Fruit fly (Drosophila melanogaster): ENCODE results near the gene RagA-B.

Gene RagA-B

DNA sequence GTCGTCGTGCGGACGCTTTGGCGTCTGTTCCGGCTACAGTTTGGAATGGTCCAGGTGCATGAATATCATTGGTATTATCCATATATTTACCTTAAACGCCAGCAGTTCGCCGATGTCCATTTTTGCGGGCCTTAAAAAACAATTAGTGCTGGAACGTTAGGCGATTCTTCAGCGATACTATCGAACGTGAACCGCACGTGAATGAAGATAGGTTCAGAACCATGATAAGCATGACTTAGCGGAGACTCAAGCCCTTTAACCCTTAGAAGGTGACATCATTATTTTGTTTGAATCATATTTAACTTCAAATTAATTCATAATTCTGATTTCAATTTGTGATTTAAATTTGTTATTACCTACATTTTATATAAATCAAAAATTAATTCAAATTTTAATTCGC is 39.2 kb downstream of the RagA-B start, which contains the start of gene CG11964 (continued):
- TF ChIP-seq Nf-YB (GFP tag; optimal IDR thresholded peaks at IDR 0.05) (peak; percentile 3), Nf-YC (tag; optimal IDR thresholded peaks at IDR 0.05) (peak; percentile 33), Lpt (GFP tag; optimal IDR thresholded peaks at IDR 0.05) (no peak), bab2 (GFP tag; optimal IDR thresholded peaks at IDR 0.05) (peak; percentile 50), Ets65A (GFP tag) (peak; percentile 98), Oaz (GFP tag; IDR thresholded peaks at IDR 0.05) (no peak), CG18011 (GFP tag; optimal IDR thresholded peaks at IDR 0.05) (peak; percentile 4), CG2116 (GFP tag; optimal IDR thresholded peaks at IDR 0.05) (peak; percentile 62), lov (optimal IDR thresholded peaks at IDR 0.05) (no peak), lov (GFP tag; IDR thresholded peaks at IDR 0.05) (no peak), PHDP (tag; optimal IDR thresholded peaks at IDR 0.05) (peak; percentile 49), CG8388 (GFP tag; optimal IDR thresholded peaks at IDR 0.05) (peak; percentile 18), jigr1 (GFP tag; IDR thresholded peaks at IDR 0.05) (no peak), twi (tag; optimal IDR thresholded peaks at IDR 0.05) (peak; percentile 25), slou (GFP tag; optimal IDR thresholded peaks at IDR 0.05) (peak; percentile 9), CG34224 (GFP tag; IDR thresholded peaks at IDR 0.05; ENCODE audit: partially characterized antibody) (peak; percentile 97), Atf6 (GFP tag; IDR thresholded peaks at IDR 0.05) (no peak), NfI (GFP tag; optimal IDR thresholded peaks at IDR 0.05) (peak; percentile 49), B-H1 (GFP tag; IDR thresholded peaks at IDR 0.05) (no peak; the same call in 2 of the 3 replicates), E2f2 (GFP tag; IDR thresholded peaks at IDR 0.05) (peak; percentile 78), nom (GFP tag; optimal IDR thresholded peaks at IDR 0.05) (no peak), C15 (GFP tag; IDR thresholded peaks at IDR 0.05) (no peak), Gug (GFP tag; IDR thresholded peaks at IDR 0.05) (peak; percentile 79; the same call in 2 of the 4 replicates), da (GFP tag; optimal IDR thresholded peaks at IDR 0.05) (no peak), CG10654 (GFP tag; optimal IDR thresholded peaks at IDR 0.05) (peak; percentile 38), vnd (GFP tag; IDR thresholded peaks at IDR 0.05; ENCODE audit: partially characterized antibody) (peak; percentile 99), nerfin-2 (GFP tag; IDR thresholded peaks at IDR 0.05; ENCODE audit: partially characterized antibody) (peak; percentile 98), Lhr (GFP tag; optimal IDR thresholded peaks at IDR 0.05) (peak; percentile 78), Deaf1 (tag; optimal IDR thresholded peaks at IDR 0.05) (peak; percentile 16), hbn (GFP tag; IDR thresholded peaks at IDR 0.05; ENCODE audit: partially characterized antibody) (peak; percentile 99), Hr51 (GFP tag; optimal IDR thresholded peaks at IDR 0.05) (peak in 1 of 2 experiments; percentile 59), Oli (tag; optimal IDR thresholded peaks at IDR 0.05) (no peak), Rfx (GFP tag; IDR thresholded peaks at IDR 0.05) (peak; percentile 80), pan (optimal IDR thresholded peaks at IDR 0.05) (no peak), pan (GFP tag; optimal IDR thresholded peaks at IDR 0.05 in 1 of 2, IDR thresholded peaks at IDR 0.05 in 1 of 2) (peak in 1 of 2 experiments; percentile 42), TFAM (GFP tag; optimal IDR thresholded peaks at IDR 0.05) (no peak), NC2β (GFP tag; optimal IDR thresholded peaks at IDR 0.05) (peak; percentile 39), Adf1 (GFP tag; IDR thresholded peaks at IDR 0.05) (no peak), crol (GFP tag; IDR thresholded peaks at IDR 0.05) (no peak), ATbp (GFP tag; optimal IDR thresholded peaks at IDR 0.05) (no peak), HLH54F (GFP tag; optimal IDR thresholded peaks at IDR 0.05) (peak; percentile 70), CG17568 (GFP tag; optimal IDR thresholded peaks at IDR 0.05) (no peak), ranshi (GFP tag; IDR thresholded peaks at IDR 0.05) (peak; percentile 54; the same call in 1 of the 2 replicates), CG4854 (GFP tag; optimal IDR thresholded peaks at IDR 0.05) (peak; percentile 35), grn (GFP tag; optimal IDR thresholded peaks at IDR 0.05) (no peak), jumu (GFP tag; optimal IDR thresholded peaks at IDR 0.05) (peak; percentile 60), CG11504 (tag; optimal IDR thresholded peaks at IDR 0.05) (peak; percentile 78), MESR4 (GFP tag; optimal IDR thresholded peaks at IDR 0.05) (peak; percentile 69), Mrtf (GFP tag; IDR thresholded peaks at IDR 0.05) (no peak), disco-r (GFP tag; optimal IDR thresholded peaks at IDR 0.05) (no peak), amos (GFP tag; IDR thresholded peaks at IDR 0.05; ENCODE audit: partially characterized antibody) (peak; percentile 100)
